Fruit fly (Drosophila melanogaster) whole organism, pupa: ENCODE results near the gene CG10208.

ENCODE experiments used
- CG13204 ChIP-seq: fragments of 200-800 bp; sonication (Bioruptor generic); optimal IDR thresholded peaks from 2 replicates; lab custom pipeline; 2018; ENCODE audit warnings: missing biosample characterization, mild to moderate bottlenecking, missing genetic modification characterization, moderate library complexity
- fd96Ca ChIP-seq: fragments of 200-800 bp; sonication (Bioruptor generic); IDR thresholded peaks from 3 replicates; pipeline ENCODE4 v1.3.6; 2022; ENCODE audit warnings: missing biosample characterization, missing genetic modification characterization
- gl ChIP-seq: fragments of 200-800 bp; sonication (Bioruptor generic); optimal IDR thresholded peaks from 2 replicates; lab custom pipeline; 2018; ENCODE audit warnings: missing biosample characterization, mild to moderate bottlenecking, missing genetic modification characterization

dm6 chr3R:23724843-23725506 is 49.0 kb downstream of the CG10208 start:
- no peak for TF ChIP-seq gl (tag; lab: Kevin White, UChicago)
- no peak for TF ChIP-seq fd96Ca
- no peak for TF ChIP-seq CG13204 (GFP tag; lab: Kevin White, UChicago)
